Worm (Caenorhabditis elegans) whole organism, L4/young adult: ENCODE data around the gene F58E6.8.

Source experiments
- W03F9.2 ChIP-seq: fragments of 150-350 bp; optimal IDR thresholded peaks from 2 replicates; lab custom pipeline; 2014; ENCODE audit warnings: missing biosample characterization, missing genetic modification characterization
- dao-5 ChIP-seq: sonication (generic microtip); optimal IDR thresholded peaks from 2 replicates; lab custom pipeline; 2016; ENCODE audit warnings: missing genotype, missing genetic modification characterization, moderate library complexity, missing compliant biosample characterization
- him-1 ChIP-seq: sonication (generic microtip); optimal IDR thresholded peaks from 2 replicates; lab custom pipeline; 2016; ENCODE audit warnings: missing genotype, missing genetic modification reagents, missing genetic modification characterization, missing compliant biosample characterization

Gene F58E6.8

DNA sequence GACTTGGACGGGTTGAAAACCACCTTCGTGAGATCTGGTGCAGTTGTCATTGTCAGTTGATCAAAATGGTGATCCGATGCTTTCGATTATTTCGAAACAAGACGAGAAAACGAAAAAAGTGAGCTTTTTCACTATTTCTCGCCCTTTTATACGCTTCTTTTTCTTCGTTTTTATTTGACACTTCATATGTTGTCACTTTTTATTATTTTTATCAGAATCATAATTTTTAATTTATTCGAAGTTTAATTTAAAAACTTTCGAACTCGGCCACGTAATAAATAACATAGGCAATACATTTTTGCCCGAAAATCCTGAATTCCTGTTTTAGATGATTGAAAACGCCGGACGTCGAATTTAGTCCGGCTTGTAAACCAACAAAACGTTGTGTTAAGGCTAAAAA, 1.2 kb downstream of the F58E6.8 start, which contains the start of gene F58E6.5:
F58E6.5 (minus strand) TSS at position 101 of the 400 bp plus-strand sequence.
- TF ChIP-seq dao-5 (no peak), W03F9.2 (no peak), him-1 (no peak)

DNA sequence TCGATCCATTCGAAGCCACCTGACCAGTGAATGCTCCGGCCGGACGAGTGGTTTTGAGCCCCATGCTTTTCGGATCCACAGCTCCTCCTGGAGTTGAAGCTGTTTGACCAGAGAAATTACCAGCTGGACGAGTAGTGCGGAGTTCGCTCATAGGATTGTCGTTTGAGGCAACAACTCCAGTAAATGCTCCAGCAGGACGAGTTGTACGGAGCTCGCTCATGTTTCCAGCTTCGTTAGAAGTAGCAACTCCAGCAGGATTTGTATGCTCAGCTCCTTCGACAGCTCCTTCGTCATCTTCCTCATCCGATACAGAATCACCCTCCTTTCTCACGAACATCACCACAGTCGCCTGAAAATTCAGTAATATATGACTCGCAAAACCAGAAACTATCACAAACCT, 2.1 kb downstream of the F58E6.8 start:
- no peak for TF ChIP-seq him-1
- TF ChIP-seq W03F9.2: no peak
- TF ChIP-seq dao-5: no peak

DNA sequence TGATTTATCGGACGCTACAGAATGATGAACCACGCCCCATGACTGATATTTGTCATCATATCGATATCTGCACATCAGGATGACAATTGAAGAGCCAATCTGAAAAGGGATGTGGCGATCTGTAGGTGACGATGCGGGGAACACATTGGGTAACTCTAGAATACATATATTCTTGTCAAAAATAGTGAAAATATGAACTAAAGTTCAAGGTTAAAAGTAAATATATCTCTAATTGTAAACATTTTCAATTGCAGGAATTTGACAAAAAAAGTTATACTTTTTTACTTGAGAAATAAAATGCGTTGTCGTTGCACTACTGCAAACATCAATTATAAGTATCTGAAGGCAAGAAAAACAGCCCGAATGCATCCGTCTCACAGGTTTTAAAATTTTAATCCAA, 2.7 kb downstream of the F58E6.8 start, which contains the start of gene F58E6.6:
F58E6.6 (minus strand) TSS at position 101 of the 400 bp plus-strand sequence.
- TF ChIP-seq W03F9.2 (no peak), dao-5 (no peak), him-1 (no peak)

DNA sequence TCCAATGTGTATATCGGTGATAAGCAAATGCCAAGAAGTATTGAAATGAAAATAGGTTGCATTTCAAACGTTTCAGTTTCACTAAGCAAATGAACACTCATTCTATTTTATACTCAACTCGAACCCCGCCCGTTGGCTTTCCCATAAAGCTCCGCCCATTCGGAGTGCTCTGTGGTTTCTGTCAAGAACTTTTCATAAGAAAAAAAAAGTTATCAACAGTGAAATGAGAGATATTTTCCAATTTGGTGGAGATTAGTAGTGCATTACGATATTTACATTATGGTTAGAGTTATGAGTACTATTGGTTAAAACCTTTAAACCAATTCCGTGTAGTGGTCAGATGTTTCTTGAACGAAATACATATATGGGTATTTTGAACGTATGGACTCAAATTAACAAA, 5.3 kb downstream of the F58E6.8 start, which contains the start of gene F58E6.4:
F58E6.4 (minus strand) TSS at position 101 of the 400 bp plus-strand sequence.
- TF ChIP-seq dao-5 (no peak), him-1 (no peak), W03F9.2 (no peak)

DNA sequence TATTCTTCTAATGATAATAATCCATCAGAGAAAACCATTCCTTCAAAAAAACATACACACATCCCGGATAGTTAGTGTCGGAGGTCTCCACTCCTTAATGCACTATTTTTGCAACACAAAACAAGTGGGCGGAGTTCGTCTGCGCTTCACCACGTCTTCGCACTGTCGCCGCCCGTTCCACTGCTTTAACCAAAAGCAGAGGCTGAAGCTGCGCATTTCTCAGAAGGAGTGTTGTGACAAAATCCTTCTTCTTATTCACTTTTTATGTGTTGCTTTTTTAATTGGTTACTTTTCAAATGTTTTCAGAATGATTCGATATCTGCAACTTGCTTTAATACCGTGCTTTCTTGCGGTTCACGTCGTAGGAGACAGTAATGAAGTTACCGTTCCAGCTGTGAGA, 10.7 kb downstream of the F58E6.8 start, which contains the start of gene F58E6.13:
F58E6.13 (plus strand) TSS at position 301 of the 400 bp plus-strand sequence.
- no peak for TF ChIP-seq dao-5
- no peak for TF ChIP-seq him-1
- no peak for TF ChIP-seq W03F9.2

DNA sequence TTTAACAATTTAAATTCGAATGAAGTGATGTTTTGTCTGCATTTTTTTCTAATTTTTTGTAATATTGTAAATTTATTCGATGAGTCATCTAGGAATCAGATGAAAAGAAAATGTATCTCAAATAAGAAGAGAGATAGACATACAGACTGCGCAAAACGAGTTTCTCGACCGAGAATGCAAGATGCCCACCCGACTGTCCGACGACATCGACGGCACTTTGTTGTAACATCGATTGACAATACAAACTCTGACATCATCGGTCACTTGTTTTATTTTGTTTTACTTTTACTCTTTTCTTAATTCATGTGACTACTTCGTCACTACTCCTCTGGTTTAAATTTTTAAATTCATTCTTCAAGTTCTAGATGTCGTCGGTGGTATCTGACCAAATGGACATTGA, 14.8 kb downstream of the F58E6.8 start, which contains the start of gene sta-2:
sta-2 (plus strand) TSS at position 349 of the 400 bp plus-strand sequence.
- TF ChIP-seq dao-5: no peak

DNA sequence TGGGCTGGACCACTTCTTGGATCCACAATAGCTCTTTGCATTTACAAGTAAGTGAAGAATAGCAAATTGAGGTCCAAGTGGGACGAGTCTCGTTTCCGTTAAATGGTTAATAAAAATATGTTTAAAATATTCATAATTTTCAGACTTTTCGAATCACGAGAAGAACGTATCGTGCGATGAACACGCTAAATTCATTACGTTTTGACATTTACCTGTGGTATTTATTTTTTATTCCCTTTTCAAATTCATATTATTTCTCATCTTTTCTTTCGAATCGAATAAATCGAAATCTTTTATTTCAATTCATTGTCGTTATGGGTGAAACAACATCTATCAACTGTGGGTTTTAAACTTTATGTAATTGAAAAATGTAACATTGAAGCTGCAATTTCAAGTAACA, 16.2 kb downstream of the F58E6.8 start, which contains the start of gene marc-1:
marc-1 (plus strand) TSS at position 301 of the 400 bp plus-strand sequence.
- TF ChIP-seq dao-5 (no peak), W03F9.2 (no peak), him-1 (no peak)

DNA sequence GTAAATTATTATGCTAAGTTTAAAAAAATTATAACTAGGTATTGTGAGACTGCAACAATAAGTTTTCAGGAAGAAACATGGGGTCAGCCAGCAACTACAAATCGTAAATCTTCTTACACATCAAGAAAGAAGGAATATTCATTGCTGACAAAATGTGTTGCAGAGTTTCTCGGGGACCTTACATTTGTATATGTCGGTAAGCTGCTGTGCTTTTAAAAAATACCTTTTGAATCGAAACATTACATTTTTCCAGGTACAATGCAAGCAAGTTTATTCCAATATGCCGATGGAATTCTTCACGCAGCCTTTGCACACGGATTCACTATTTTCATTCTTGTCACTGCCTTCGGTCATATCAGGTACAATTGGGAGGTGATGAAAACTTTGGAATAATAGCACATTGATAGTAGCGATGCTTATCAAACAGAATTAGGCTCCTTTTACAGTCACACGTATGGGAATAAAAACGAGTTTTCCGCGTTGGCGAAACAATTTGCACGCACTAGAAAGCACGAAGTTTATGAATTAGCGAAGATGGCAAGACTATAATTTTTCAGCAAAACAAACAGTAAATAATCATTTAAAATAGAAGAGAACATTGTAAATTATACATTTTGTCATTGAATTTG, 17.4 kb downstream of the F58E6.8 start:
- TF ChIP-seq dao-5 (no peak), him-1 (no peak), W03F9.2 (no peak)

DNA sequence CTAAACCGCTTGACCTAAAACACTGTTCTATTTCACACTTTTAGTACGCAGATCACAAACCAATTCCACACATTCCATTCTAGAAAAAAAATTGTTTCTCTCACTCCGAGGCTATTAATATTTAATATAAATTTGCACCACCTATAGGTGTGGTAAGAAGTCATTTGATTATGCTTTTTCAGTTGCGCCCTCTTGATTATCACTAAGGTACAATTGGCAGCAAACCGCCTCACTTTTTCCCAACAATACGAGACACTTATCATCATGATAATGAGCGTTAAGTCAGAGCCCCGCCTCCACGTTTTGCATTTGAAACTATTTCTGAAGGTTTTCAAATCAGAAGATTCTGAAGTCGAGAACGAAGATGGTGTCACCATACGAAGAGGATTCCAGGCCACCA, 18.3 kb downstream of the F58E6.8 start, which contains the start of gene aqp-4:
aqp-4 (plus strand) TSS at position 270 of the 400 bp plus-strand sequence.
- TF ChIP-seq W03F9.2 (no peak), him-1 (no peak), dao-5 (no peak)

DNA sequence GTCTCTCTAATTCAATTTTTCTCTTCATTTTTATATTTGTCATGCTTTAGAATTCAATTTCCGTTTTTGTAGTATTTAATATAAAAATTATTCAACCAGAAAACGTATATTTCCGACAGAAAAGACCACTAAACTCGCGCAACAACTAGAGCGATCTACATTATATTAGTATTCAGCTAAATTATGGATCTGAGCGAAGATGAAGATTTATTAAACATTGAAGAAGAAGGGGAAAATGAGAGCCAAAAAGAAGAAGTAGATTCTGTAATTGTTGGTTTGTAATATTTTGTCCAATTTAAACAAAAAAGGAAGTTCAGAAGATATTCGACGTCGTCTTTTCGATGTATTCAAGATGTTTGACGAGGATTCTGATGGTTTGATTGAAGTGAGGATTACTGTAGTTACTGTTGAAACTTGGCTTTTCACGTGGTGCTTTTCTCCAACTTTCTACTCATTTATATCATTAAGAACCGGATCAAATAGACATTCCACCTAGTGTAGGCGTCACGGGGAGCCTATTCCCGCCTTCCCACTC, 21.6 kb downstream of the F58E6.8 start, which contains the start of gene cal-7:
cal-7 (plus strand) TSS at position 184 of the 535 bp plus-strand sequence.
- TF ChIP-seq him-1 (no peak), dao-5 (no peak), W03F9.2 (no peak)

DNA sequence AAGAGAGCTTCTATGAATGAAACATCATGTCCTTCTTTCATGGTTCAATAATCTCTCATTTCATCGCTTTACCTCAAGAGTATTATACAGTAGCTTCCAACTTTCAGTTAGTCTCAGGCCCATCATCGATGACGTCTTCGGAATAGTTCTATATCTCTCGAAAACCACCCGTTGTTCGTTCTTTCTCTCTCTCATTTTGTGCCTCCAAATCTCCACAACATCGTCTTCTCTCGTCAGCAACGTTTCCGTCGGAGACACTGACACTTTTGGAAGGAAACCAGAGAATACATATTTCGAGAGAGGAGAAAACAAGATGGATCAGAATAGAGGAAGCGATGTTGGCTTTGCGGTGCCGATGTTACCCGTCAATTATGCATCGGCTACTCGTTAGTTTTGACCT, 23.8 kb downstream of the F58E6.8 start:
- TF ChIP-seq him-1 (no peak), W03F9.2 (no peak), dao-5 (no peak)

DNA sequence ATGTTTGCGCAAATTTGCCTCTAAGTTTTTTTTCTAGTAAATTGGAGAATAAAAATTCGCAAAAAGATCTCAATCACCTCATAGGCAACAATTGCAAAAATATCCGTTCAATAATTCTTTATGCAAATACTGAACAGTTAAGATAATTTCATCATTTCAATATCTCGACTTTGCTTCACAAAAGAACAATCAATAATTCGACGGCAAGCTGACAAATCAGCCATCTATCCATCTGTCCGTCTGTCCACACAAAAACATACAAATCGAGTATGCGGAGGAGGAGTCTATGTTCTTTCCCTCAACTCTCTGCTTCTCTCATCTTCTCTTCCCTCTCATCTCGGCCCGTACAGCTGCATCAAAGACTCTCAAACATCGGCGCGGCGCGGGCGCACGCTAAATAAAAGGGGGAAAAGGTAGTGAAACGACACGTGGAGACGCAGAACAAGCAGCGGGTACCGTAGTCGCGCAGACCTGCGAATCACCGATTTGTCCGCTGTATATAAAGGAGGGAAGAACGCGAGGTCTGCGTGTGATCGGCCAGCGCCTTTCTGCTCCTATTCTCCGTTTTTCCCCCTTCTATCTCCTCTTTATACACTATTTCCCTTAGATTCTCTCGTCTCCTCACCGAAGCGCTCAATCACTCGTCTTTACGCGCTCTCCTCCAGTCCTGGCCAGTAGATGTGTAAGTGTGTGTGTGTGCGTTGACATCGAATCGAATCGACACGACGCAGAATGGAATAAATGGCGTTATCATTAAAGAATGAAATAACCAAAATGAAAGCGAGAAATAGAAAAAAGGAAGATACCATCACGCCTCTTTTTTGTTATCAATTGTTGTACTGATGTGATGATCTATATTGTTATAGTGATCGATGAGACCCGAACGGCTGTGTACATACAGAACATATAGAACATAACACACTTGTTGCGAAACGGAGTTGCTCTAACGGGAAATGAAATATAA, 24.6 kb downstream of the F58E6.8 start:
- TF ChIP-seq W03F9.2 (peak; percentile 38), him-1 (peak; percentile 96), dao-5 (peak; percentile 39)

DNA sequence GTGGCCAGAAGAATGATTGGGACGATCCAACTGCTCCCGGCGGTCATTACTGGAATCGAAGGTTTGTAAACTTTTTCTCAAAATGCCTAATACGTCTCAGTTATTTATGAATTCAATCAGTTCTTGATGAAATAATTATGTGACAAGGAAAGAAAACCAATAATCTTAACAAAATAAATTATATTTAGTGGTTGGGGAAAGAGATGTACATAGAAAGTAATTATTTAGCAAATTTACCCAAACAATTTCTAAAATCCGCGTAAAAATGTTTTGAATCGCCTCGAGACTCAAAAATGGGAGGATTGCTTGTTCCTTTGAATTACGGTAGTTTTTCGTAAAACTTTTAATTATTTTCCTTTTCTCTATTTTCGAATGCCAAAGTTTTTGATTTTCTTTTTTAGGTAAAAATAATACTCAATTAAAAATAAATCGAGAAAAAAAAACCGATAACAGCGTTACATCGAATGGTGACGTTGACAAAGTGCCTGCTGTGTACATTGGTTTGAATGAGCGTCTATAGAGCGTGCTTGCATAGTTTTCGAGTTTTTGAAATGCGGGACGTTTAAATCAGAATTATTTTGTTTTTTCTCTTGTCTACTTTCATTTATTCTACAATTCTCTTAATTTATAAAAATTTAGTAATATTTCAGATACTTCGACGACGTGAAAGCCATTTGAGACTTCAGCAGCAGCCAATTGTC, 26.0 kb downstream of the F58E6.8 start, which contains the start of the genes aagr-3 and drap-1:
aagr-3 (minus strand) TSS at position 51 of the 701 bp plus-strand sequence.
drap-1 (plus strand) TSS at position 645 of the 701 bp plus-strand sequence.
- no peak for TF ChIP-seq him-1
- no peak for TF ChIP-seq dao-5
- TF ChIP-seq W03F9.2: peak; percentile 28

DNA sequence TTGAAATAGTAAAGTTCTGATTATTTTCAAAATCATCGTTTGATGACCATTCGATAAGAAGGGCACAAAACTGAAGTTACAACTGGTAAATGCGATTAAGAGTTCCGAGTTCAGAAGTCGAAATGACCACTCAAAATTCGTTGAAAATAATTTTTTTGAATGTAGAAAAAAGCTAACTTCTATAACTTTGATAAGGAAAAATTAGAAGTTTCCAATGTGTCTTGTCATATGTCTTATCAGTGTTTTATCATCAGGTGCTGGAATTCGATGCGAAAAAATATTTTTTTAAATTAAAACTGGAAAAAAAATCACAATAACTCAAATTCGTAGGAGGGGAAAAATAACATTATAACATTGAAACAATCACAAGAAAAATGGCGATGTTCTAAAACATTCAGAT, 29.9 kb downstream of the F58E6.8 start:
- TF ChIP-seq W03F9.2 (no peak), him-1 (no peak), dao-5 (no peak)
